Fruit fly (Drosophila melanogaster) whole organism, prepupa: ENCODE results near the gene CG14383.

Source experiments
- Ets21C ChIP-seq: fragments of 200-800 bp; sonication (Bioruptor generic); optimal IDR thresholded peaks from 3 replicates; lab custom pipeline; 2016; ENCODE audit warnings: missing biosample characterization, missing genetic modification characterization
- Lpt ChIP-seq: fragments of 200-800 bp; sonication (Bioruptor generic); optimal IDR thresholded peaks from 3 replicates; lab custom pipeline; 2016; ENCODE audit warnings: missing biosample characterization, missing genetic modification characterization
- Smox ChIP-seq: fragments of 200-800 bp; sonication (Bioruptor generic); optimal IDR thresholded peaks from 3 replicates; lab custom pipeline; 2016; ENCODE audit warnings: missing biosample characterization, missing genetic modification characterization
- svp ChIP-seq: fragments of 200-800 bp; sonication (Bioruptor generic); peaks from one replicate; lab custom pipeline; 2016; ENCODE audit warnings: missing biosample characterization, missing genetic modification characterization

dm6 chr3R:13011621-13011963 is 23.3 kb upstream of the CG14383 start, which contains the start of gene CtBP:
- TF ChIP-seq Smox (GFP tag; lab: Kevin White, UChicago) (no peak), svp (GFP tag; lab: Kevin White, UChicago) (no peak), Lpt (GFP tag; lab: Kevin White, UChicago) (no peak), Ets21C (GFP tag; lab: Kevin White, UChicago) (no peak)
